Fruit fly (Drosophila melanogaster): Measurements from ENCODE around the gene Scsalpha1.

Gene Scsalpha1

DNA sequence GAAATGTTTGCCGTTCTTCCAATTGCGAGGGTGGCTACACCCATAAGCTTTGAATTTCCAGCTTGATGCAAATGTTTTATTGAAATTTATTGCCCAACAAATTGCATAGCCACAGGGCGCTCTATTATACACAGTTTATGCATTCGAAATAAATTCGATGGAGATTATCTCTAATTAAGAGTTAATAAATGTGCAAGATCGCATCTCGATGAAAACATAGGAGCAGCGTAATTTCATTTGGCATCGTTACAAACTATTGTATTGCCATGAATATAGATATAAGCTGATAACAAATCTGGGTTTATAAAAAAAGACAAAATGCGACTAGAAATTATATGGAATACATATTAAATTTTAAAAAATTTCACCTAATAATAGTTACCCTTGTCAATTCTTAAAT lies 36.5 kb downstream of the Scsalpha1 start:
- TF ChIP-seq pan (optimal IDR thresholded peaks at IDR 0.05): no peak
- no peak for TF ChIP-seq CG8478 (optimal IDR thresholded peaks at IDR 0.05)
- no peak for TF ChIP-seq EcR (GFP tag; optimal IDR thresholded peaks at IDR 0.05)
- TF ChIP-seq psq (optimal IDR thresholded peaks at IDR 0.05): no peak
- TF ChIP-seq usp (GFP tag; optimal IDR thresholded peaks at IDR 0.05): no peak
- TF ChIP-seq Dll (optimal IDR thresholded peaks at IDR 0.05): no peak

DNA sequence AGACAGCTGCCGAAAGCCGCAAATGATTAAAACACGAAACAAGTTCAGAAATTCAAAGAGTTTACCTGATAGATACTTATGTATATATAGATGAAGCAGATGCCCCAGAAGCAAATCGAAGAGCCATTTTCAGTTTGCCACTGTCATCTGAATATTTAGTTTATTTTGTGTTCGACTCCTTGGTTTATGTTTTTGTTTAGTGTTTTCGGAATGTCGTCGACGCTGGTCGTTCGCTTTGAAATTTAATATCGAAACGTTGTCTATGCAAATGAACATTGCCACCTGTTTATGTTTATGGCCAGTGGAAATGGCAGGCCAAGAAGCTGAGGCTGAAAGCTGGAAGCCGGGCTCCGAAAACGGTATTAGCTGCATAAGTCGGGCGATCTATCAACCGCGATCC lies 37.0 kb downstream of the Scsalpha1 start:
- TF ChIP-seq pan (optimal IDR thresholded peaks at IDR 0.05) (no peak), psq (optimal IDR thresholded peaks at IDR 0.05) (no peak), usp (GFP tag; optimal IDR thresholded peaks at IDR 0.05) (no peak), CG8478 (optimal IDR thresholded peaks at IDR 0.05) (no peak), EcR (GFP tag; optimal IDR thresholded peaks at IDR 0.05) (no peak), Dll (optimal IDR thresholded peaks at IDR 0.05) (no peak)

DNA sequence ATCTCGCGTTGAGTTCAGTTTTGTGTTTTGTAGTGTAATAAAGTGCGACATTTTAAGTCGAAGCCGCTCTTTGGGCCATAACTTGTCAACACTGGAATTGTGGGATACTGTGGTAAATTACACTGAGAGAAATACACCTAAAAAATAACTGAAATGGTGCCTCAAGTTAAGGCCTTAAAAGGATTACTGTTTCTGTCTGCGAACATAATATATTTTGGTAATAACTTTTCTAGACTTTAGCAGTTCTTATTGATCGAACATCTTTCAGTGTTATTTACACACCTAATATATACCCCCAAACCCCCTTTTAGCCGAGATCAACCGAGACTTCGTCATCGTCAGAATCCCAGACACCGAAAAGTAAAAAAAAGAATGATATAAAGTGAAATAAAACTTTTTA lies 37.8 kb downstream of the Scsalpha1 start:
- TF ChIP-seq CG8478 (optimal IDR thresholded peaks at IDR 0.05) (no peak), psq (optimal IDR thresholded peaks at IDR 0.05) (no peak), pan (optimal IDR thresholded peaks at IDR 0.05) (no peak), EcR (GFP tag; optimal IDR thresholded peaks at IDR 0.05) (no peak), Dll (optimal IDR thresholded peaks at IDR 0.05) (no peak), usp (GFP tag; optimal IDR thresholded peaks at IDR 0.05) (no peak)

DNA sequence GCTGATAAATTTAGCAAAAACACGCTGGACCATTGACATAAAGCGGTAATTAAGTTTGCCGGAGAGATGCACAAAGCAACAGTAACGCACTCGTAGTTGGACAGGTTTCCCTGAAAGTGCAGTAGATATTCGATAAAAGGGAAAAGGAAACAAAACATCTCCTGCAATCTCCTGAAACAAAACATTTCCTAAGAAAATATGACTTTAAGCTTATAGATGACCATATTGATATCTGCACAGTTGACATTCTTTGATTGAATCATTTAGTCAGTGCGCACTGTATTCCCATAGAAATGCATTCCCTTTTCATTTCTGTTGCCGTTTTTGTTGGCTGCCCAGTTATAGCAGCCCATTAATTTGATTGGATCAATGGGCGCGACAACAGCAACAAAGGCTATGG lies 38.8 kb downstream of the Scsalpha1 start:
- TF ChIP-seq CG8478 (optimal IDR thresholded peaks at IDR 0.05): no peak
- no peak for TF ChIP-seq EcR (GFP tag; optimal IDR thresholded peaks at IDR 0.05)
- TF ChIP-seq psq (optimal IDR thresholded peaks at IDR 0.05): no peak
- no peak for TF ChIP-seq pan (optimal IDR thresholded peaks at IDR 0.05)
- TF ChIP-seq usp (GFP tag; optimal IDR thresholded peaks at IDR 0.05): no peak
- TF ChIP-seq Dll (optimal IDR thresholded peaks at IDR 0.05): no peak

DNA sequence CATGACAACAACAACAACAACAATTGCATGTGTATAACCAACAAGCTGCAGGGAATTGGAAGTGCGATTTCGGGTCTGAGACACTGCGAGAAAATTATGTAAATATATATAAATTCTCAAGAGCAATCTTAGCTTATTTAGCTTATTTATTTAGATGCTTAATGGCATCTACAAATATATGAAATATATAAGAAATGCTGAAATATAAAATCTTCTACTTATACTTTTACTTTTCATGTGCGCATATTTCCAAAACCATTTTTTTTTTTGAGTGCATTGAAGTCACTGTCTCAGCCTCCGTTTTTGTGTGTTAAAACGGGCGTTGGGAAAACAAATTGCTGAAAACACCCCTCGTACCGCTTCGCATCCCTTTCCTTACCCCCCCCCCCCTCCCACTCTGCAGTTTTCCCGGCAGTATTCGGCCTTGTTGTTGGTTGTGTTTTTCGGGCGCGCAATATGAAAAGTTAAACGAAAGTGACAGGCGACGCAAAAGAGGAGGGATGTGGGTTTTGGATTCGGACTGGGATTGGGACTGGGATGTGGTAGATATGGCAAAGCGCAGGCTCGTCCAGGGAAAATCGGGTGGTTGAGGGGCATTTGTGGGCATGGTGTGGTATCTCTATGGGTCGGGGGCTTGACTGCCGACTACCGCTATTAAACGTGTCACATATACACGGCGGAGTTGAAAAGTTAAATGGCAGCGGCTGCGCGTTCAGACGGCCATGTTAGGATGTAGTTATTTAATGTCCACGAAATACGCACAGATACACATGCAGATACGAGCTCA lies 41.4 kb downstream of the Scsalpha1 start:
- no peak for TF ChIP-seq pan (optimal IDR thresholded peaks at IDR 0.05)
- no peak for TF ChIP-seq psq (optimal IDR thresholded peaks at IDR 0.05)
- TF ChIP-seq usp (GFP tag; optimal IDR thresholded peaks at IDR 0.05): no peak

DNA sequence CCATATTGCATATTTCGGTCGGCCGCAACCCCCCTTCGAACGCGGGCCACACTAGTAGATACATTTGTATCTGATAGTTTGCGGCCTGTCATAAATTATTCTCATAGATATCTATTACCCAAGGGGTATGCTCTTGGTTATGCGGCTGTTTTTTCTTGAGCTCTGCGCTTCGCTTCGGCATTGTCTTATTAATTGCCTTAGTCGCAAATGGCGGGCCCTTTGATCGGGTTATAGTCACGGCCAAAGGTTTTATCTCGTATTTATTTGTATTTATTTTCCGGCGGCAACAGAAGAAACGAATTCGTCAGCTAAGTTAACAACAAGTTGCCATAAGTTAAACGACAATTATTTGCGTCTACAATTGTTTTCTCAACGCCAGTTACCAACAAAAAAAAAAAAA lies 42.0 kb downstream of the Scsalpha1 start:
- TF ChIP-seq psq (optimal IDR thresholded peaks at IDR 0.05): no peak
- TF ChIP-seq Dll (optimal IDR thresholded peaks at IDR 0.05): no peak
- TF ChIP-seq pan (optimal IDR thresholded peaks at IDR 0.05): no peak

DNA sequence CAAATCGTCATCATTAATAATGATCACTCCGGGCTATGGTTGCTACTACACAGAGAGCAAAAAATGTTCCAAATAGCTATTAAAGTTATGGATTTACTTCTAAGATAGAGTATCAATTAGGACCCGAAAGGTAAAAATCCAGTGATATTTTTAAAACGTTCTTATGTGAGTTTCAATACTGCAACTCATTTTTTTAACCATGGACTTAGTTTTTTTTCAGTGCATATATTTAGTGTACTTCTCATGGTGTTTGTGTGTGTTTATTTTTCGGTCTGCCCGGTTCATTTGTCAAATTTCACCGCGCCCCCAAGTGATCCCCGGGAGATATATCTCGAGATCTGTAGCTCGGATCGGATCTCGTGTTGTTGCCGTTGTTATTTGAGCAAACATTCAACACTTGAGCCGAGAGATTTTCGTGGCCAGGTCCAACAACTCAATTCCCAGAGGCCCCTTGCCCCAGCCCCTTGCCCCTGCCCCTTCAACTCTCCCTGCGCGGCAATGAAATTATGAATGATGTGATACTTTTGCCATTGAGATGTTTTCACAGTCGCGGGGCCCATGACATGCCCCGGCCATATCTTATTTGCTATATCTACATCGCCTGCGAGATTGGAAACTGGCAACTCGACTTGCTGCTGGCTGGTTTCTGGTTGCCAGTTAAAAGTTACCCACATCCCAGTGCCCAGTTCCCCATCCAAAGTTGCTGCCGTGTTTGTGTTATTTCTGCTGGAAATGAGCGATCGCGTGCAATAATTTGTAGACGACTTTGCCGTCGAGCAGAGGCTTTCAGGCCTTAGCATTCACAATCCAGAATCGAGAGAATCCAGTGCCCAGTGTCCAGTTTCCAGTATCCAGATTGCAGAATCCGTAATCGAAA lies 48.7 kb downstream of the Scsalpha1 start:
- TF ChIP-seq pan (optimal IDR thresholded peaks at IDR 0.05): no peak
- no peak for TF ChIP-seq Dll (optimal IDR thresholded peaks at IDR 0.05)
- TF ChIP-seq psq (optimal IDR thresholded peaks at IDR 0.05): no peak
- TF ChIP-seq CG8478 (optimal IDR thresholded peaks at IDR 0.05): no peak
- no peak for TF ChIP-seq EcR (GFP tag; optimal IDR thresholded peaks at IDR 0.05)
- TF ChIP-seq usp (GFP tag; optimal IDR thresholded peaks at IDR 0.05): no peak

DNA sequence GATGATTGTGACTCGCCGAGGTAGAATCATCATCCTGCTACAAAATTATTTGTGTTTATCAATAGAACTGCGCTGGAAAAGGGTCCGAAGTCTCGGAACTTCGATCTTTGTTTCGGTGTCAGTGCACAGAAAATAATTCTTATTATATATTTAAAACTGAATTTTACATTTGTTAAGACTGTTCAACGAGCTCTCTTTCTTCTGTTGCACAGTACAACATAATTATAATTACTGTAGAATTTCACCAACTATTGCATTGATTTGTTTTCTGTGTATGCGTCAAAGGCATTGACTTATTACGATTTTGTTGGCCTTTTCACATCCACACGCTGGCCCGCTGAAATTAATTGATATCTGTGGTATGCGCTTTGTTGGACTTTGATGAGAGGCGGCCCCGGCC lies 49.5 kb downstream of the Scsalpha1 start:
- TF ChIP-seq pan (optimal IDR thresholded peaks at IDR 0.05) (no peak), Dll (optimal IDR thresholded peaks at IDR 0.05) (no peak), CG8478 (optimal IDR thresholded peaks at IDR 0.05) (no peak), usp (GFP tag; optimal IDR thresholded peaks at IDR 0.05) (no peak), psq (optimal IDR thresholded peaks at IDR 0.05) (no peak), EcR (GFP tag; optimal IDR thresholded peaks at IDR 0.05) (no peak)

DNA sequence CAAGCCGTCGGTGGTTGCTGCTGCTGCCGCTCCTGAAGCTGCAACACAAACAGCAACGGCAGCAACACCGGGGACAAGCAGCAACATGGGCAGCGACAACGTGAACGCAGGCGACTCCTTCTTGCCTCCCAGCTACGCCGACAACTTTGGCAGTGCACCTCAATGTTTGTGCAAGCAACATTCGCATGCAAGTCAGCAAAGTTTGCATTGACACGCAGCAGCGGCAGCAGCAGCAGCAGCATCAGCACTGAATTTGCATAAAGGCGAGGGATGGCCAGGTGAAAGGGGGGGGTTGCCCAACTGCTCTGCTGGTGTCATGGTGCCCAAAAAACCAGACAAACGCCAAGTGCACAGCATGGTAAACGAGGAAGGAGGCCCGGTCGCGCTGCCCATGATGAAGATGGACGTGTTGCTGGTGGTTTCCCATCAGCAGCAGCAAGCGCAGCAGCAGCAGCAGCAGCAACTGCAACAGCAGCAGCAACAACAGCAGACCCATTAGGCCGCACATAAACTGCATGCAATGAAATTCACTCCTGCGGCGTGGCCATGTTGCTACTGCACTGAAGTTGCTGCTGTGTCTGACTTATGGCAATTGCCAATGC lies 51.4 kb downstream of the Scsalpha1 start:
- TF ChIP-seq CG8478 (optimal IDR thresholded peaks at IDR 0.05) (no peak), usp (GFP tag; optimal IDR thresholded peaks at IDR 0.05) (no peak), Dll (optimal IDR thresholded peaks at IDR 0.05) (no peak), psq (optimal IDR thresholded peaks at IDR 0.05) (no peak), pan (optimal IDR thresholded peaks at IDR 0.05) (no peak), EcR (GFP tag; optimal IDR thresholded peaks at IDR 0.05) (no peak)

DNA sequence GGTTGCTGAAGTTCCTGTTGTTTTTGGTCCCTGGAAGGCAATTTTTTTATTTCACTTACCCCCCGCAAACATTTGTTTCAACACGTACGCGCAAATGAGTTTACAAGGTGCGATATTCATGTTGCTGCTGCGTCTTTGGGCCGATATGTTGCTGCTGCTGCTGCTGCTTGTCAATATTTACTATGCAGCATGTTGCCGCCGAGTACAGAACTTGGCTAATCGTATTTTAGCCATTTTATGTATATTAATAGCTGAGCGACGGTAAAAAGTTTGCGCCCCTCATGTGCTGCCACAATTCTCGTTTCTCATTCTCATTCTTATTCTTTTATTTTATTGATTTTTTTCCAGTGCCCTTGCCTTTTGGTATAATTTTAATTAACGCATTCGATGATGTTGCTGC lies 52.4 kb downstream of the Scsalpha1 start:
- TF ChIP-seq EcR (GFP tag; optimal IDR thresholded peaks at IDR 0.05): no peak
- TF ChIP-seq psq (optimal IDR thresholded peaks at IDR 0.05): no peak
- TF ChIP-seq usp (GFP tag; optimal IDR thresholded peaks at IDR 0.05): no peak
- no peak for TF ChIP-seq CG8478 (optimal IDR thresholded peaks at IDR 0.05)
- TF ChIP-seq pan (optimal IDR thresholded peaks at IDR 0.05): no peak
- no peak for TF ChIP-seq Dll (optimal IDR thresholded peaks at IDR 0.05)

Measured in whole organism.